Fruit fly (Drosophila melanogaster): Measurements from ENCODE around the gene Tsp68C.

Gene Tsp68C

dm6 chr3L:13877904-13878303 lies 34.4 kb downstream of the Tsp68C start:
- no peak for TF ChIP-seq CG17801 (GFP tag; optimal IDR thresholded peaks at IDR 0.05; ENCODE audit: partially characterized antibody)

dm6 chr3L:13878729-13879128 lies 35.3 kb downstream of the Tsp68C start, which contains the start of gene CG13737:
Gene CG13737, plus strand, starts transcription at chr3L:13878994.
- TF ChIP-seq CG17801 (GFP tag; optimal IDR thresholded peaks at IDR 0.05; ENCODE audit: partially characterized antibody): no peak

- TF ChIP-seq CG17801 (GFP tag; optimal IDR thresholded peaks at IDR 0.05; ENCODE audit: partially characterized antibody): no peak
Measured at dm6 chr3L:13881555-13881954, 38.1 kb downstream of the Tsp68C start.

dm6 chr3L:13882532-13882931 lies 39.1 kb downstream of the Tsp68C start:
- no peak for TF ChIP-seq CG17801 (GFP tag; optimal IDR thresholded peaks at IDR 0.05; ENCODE audit: partially characterized antibody)

dm6 chr3L:13884460-13885056 lies 41.1 kb downstream of the Tsp68C start:
- TF ChIP-seq CG17801 (GFP tag; optimal IDR thresholded peaks at IDR 0.05; ENCODE audit: partially characterized antibody): no peak

- TF ChIP-seq CG17801 (GFP tag; optimal IDR thresholded peaks at IDR 0.05; ENCODE audit: partially characterized antibody): no peak
Measured at dm6 chr3L:13887092-13887491, 43.6 kb downstream of the Tsp68C start.

Measured in ovary, adult (tissue).